Worm (Caenorhabditis elegans) whole organism, L4 larva: ENCODE data around the gene Y54G2A.48.

ENCODE experiments used
- aha-1 ChIP-seq: fragments of 150-350 bp; peaks from one replicate; lab custom pipeline; 2014; ENCODE audit warnings: missing biosample characterization, missing genetic modification characterization
- ama-1 ChIP-seq: fragments of 150-350 bp; optimal IDR thresholded peaks from 2 replicates; lab custom pipeline; 2014; ENCODE audit warnings: inconsistent platforms, mixed read lengths
- nhr-6 ChIP-seq: fragments of 150-350 bp; optimal IDR thresholded peaks from 2 replicates; lab custom pipeline; 2014; ENCODE audit warnings: missing biosample characterization, missing genetic modification characterization
- zag-1 ChIP-seq: fragments of 150-350 bp; optimal IDR thresholded peaks from 2 replicates; lab custom pipeline; 2014; ENCODE audit warnings: missing biosample characterization, missing genetic modification characterization

DNA sequence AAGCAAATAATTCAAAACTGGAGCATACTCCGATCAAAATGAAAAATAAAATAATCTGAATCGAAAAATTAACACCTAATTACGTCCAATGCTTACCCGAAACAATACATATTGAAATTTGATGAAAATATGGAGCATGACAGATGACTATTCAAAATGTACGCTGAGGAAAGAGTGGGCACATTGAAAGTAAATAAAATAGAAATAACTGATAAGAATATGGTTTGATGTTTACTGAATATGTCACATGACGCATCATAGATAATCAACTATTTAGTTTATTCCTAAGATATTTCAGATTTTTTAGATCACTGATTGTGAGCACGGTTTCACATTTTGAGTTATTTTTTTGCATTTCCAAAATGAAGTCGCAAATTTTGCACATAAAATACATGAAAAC is 34.1 kb downstream of the Y54G2A.48 start, which contains the start of gene Y54G2A.52:
- no peak for TF ChIP-seq nhr-6 (tag; lab: Kevin White, UChicago)
- TF ChIP-seq ama-1 (lab: Kevin White, UChicago) = no peak
- TF ChIP-seq aha-1 (tag; lab: Kevin White, UChicago) = no peak
- no peak for TF ChIP-seq zag-1 (tag; lab: Kevin White, UChicago)
